Fruit fly (Drosophila melanogaster) whole organism, embryonic: ENCODE data around the gene Lim3.

Experiments
- Ada2b ChIP-seq: fragments of 200-800 bp; sonication (Bioruptor generic); IDR thresholded peaks from 2 replicates; pipeline ENCODE4 v1.3.6; 2022; ENCODE audit warnings: missing biosample characterization, missing genetic modification characterization
- Bdp1 ChIP-seq: fragments of 200-800 bp; sonication (Bioruptor generic); optimal IDR thresholded peaks from 3 replicates; lab custom pipeline; 2016; ENCODE audit warnings: missing biosample characterization, missing genetic modification characterization
- CG11504 ChIP-seq: fragments of 200-800 bp; sonication (Bioruptor generic); optimal IDR thresholded peaks from 3 replicates; lab custom pipeline; 2019; ENCODE audit warnings: missing biosample characterization, mild to moderate bottlenecking, missing genetic modification characterization, moderate library complexity
- CG11560 ChIP-seq: fragments of 200-800 bp; sonication (Bioruptor generic); IDR thresholded peaks from 3 replicates; pipeline ENCODE4 v1.3.6; 2022; ENCODE audit warnings: missing biosample characterization, missing genetic modification characterization
- CG14441 ChIP-seq: fragments of 200-800 bp; sonication (Bioruptor generic); IDR thresholded peaks from 2 replicates; pipeline ENCODE4 v1.3.6; 2022; ENCODE audit warnings: missing biosample characterization, missing genetic modification characterization
- CG15479 ChIP-seq: fragments of 200-800 bp; sonication (Bioruptor generic); optimal IDR thresholded peaks from 3 replicates; lab custom pipeline; 2019; ENCODE audit warnings: missing biosample characterization, mild to moderate bottlenecking, missing genetic modification characterization, moderate library complexity
- CG16813 ChIP-seq: fragments of 200-800 bp; sonication (Bioruptor generic); IDR thresholded peaks from 3 replicates; pipeline ENCODE4 v1.3.6; 2022; ENCODE audit warnings: missing biosample characterization, missing genetic modification characterization; ENCODE audit not compliant: partially characterized antibody
- CG17328 ChIP-seq: fragments of 200-800 bp; sonication (Bioruptor generic); IDR thresholded peaks from 2 replicates; pipeline ENCODE4 v1.3.6; 2022; ENCODE audit warnings: missing biosample characterization, missing genetic modification characterization
- CG17359 ChIP-seq: fragments of 200-800 bp; sonication (Bioruptor generic); optimal IDR thresholded peaks from 3 replicates; lab custom pipeline; 2018; ENCODE audit warnings: missing biosample characterization, mild to moderate bottlenecking, missing genetic modification characterization, moderate library complexity
- CG17802 ChIP-seq: fragments of 200-800 bp; sonication (Bioruptor generic); optimal IDR thresholded peaks from 2 replicates; lab custom pipeline; 2018; ENCODE audit warnings: missing biosample characterization, mild to moderate bottlenecking, missing genetic modification characterization, moderate library complexity
- CG4360 ChIP-seq: fragments of 200-800 bp; sonication (Bioruptor generic); IDR thresholded peaks from 2 replicates; pipeline ENCODE4 v1.3.6; 2022; ENCODE audit warnings: missing biosample characterization, missing genetic modification characterization
- CG6689 ChIP-seq: fragments of 200-800 bp; sonication (Bioruptor generic); IDR thresholded peaks from 2 replicates; pipeline ENCODE4 v1.3.6; 2022; ENCODE audit warnings: missing biosample characterization, missing genetic modification characterization
- CG7271 ChIP-seq: fragments of 200-800 bp; sonication (Bioruptor generic); optimal IDR thresholded peaks from 2 replicates; lab custom pipeline; 2018; ENCODE audit warnings: missing biosample characterization, mild to moderate bottlenecking, missing genetic modification characterization, moderate library complexity
- CG7963 ChIP-seq: fragments of 200-800 bp; sonication (Bioruptor generic); IDR thresholded peaks from 3 replicates; pipeline ENCODE4 v1.3.6; 2022; ENCODE audit warnings: missing biosample characterization, missing genetic modification characterization; ENCODE audit not compliant: partially characterized antibody
- CG8089 ChIP-seq: fragments of 200-800 bp; sonication (Bioruptor generic); optimal IDR thresholded peaks from 3 replicates; lab custom pipeline; 2016; ENCODE audit warnings: missing biosample characterization, missing genetic modification characterization
- CG9727 ChIP-seq: fragments of 200-800 bp; sonication (Bioruptor generic); optimal IDR thresholded peaks from 3 replicates; lab custom pipeline; 2017; ENCODE audit warnings: missing biosample characterization, mild to moderate bottlenecking, missing genetic modification characterization
- Chrac-16 ChIP-seq: fragments of 200-800 bp; sonication (Bioruptor generic); optimal IDR thresholded peaks from 3 replicates; lab custom pipeline; 2016; ENCODE audit warnings: missing biosample characterization, missing genetic modification characterization
- CoRest ChIP-seq: fragments of 200-800 bp; sonication (Bioruptor generic); optimal IDR thresholded peaks from 3 replicates; lab custom pipeline; 2018; ENCODE audit warnings: missing biosample characterization, mild to moderate bottlenecking, missing genetic modification characterization, moderate library complexity
- MBD-R2 ChIP-seq: fragments of 200-800 bp; sonication (Bioruptor generic); IDR thresholded peaks from 2 replicates; pipeline ENCODE4 v1.3.6; 2022; ENCODE audit warnings: missing biosample characterization, missing genetic modification characterization
- Oli ChIP-seq: fragments of 200-800 bp; sonication (Bioruptor generic); optimal IDR thresholded peaks from 2 replicates; lab custom pipeline; 2018; ENCODE audit warnings: missing biosample characterization, mild to moderate bottlenecking, missing genetic modification characterization, moderate library complexity
- Stat92E ChIP-seq, 3 experiments: fragments of >200 bp in 2 of 3; fragments of 200-800 bp in 1 of 3; sonication (Bioruptor generic) in 1 of 3; optimal IDR thresholded peaks; 2 replicates each; lab custom pipeline; 2017 to 2019; ENCODE audit warnings: missing biosample characterization in 3 of 3, missing genetic modification characterization in 3 of 3, mild to moderate bottlenecking in 1 of 3, moderate library complexity in 1 of 3
- TFAM ChIP-seq: fragments of 200-800 bp; sonication (Bioruptor generic); optimal IDR thresholded peaks from 2 replicates; lab custom pipeline; 2017; ENCODE audit warnings: missing biosample characterization, missing genetic modification characterization, inconsistent platforms
- Trl ChIP-seq, 3 experiments: fragments of >200 bp in 2 of 3; fragments of 200-800 bp in 1 of 3; sonication (Bioruptor generic) in 1 of 3; optimal IDR thresholded peaks; 2 replicates in 1 of 3; 3 replicates in 2 of 3; lab custom pipeline; 2016 to 2017; ENCODE audit warnings: missing biosample characterization in 1 of 3, missing genetic modification characterization in 1 of 3
- bab2 ChIP-seq: fragments of 200-800 bp; sonication (Bioruptor generic); optimal IDR thresholded peaks from 2 replicates; lab custom pipeline; 2016; ENCODE audit warnings: missing biosample characterization, missing genetic modification characterization
- cad ChIP-seq: fragments of >200 bp; optimal IDR thresholded peaks from 2 replicates; lab custom pipeline; 2017; ENCODE audit warnings: missing biosample characterization, missing genetic modification characterization
- cato ChIP-seq: fragments of 200-800 bp; sonication (Bioruptor generic); optimal IDR thresholded peaks from 2 replicates; lab custom pipeline; 2016; ENCODE audit warnings: missing biosample characterization, missing genetic modification characterization, borderline replicate concordance
- caup ChIP-seq: fragments of 200-800 bp; sonication (Bioruptor generic); optimal IDR thresholded peaks from 3 replicates; lab custom pipeline; 2017; ENCODE audit warnings: missing biosample characterization, mild to moderate bottlenecking, missing genetic modification characterization, moderate library complexity; ENCODE audit not compliant: severe bottlenecking
- cg ChIP-seq: fragments of 200-800 bp; sonication (Bioruptor generic); optimal IDR thresholded peaks from 3 replicates; lab custom pipeline; 2019; ENCODE audit warnings: missing biosample characterization, mild to moderate bottlenecking, missing genetic modification characterization, moderate library complexity
- ci ChIP-seq: fragments of 200-800 bp; sonication (Bioruptor generic); IDR thresholded peaks from 3 replicates; pipeline ENCODE4 v1.3.6; 2022; ENCODE audit warnings: missing biosample characterization, missing genetic modification characterization
- da ChIP-seq: fragments of 200-800 bp; sonication (Bioruptor generic); optimal IDR thresholded peaks from 2 replicates; lab custom pipeline; 2016; ENCODE audit warnings: missing biosample characterization, missing genetic modification characterization
- exex ChIP-seq: fragments of 200-800 bp; sonication (Bioruptor generic); optimal IDR thresholded peaks from 4 replicates; lab custom pipeline; 2018; ENCODE audit warnings: missing biosample characterization, mild to moderate bottlenecking, missing genetic modification characterization, moderate library complexity
- fd3F ChIP-seq: fragments of 200-800 bp; sonication (Bioruptor generic); optimal IDR thresholded peaks from 2 replicates; lab custom pipeline; 2018; ENCODE audit warnings: missing biosample characterization, mild to moderate bottlenecking, missing genetic modification characterization, moderate library complexity
- ftz-f1 ChIP-seq: fragments of 200-800 bp; sonication (Bioruptor generic); optimal IDR thresholded peaks from 2 replicates; lab custom pipeline; 2016; ENCODE audit warnings: missing biosample characterization, missing genetic modification characterization
- gce ChIP-seq: fragments of 200-800 bp; sonication (Bioruptor generic); IDR thresholded peaks from 3 replicates; pipeline ENCODE4 v1.3.6; 2022; ENCODE audit warnings: missing biosample characterization, missing genetic modification characterization
- lola ChIP-seq, 3 experiments: fragments of >200 bp in 2 of 3; fragments of 200-800 bp in 1 of 3; sonication (Bioruptor generic) in 1 of 3; optimal IDR thresholded peaks; 2 replicates each; lab custom pipeline; 2017 to 2019; ENCODE audit warnings: missing biosample characterization in 3 of 3, missing genetic modification characterization in 3 of 3, mild to moderate bottlenecking in 1 of 3, moderate library complexity in 1 of 3
- mld ChIP-seq: fragments of 200-800 bp; sonication (Bioruptor generic); IDR thresholded peaks from 3 replicates; pipeline ENCODE4 v1.3.6; 2022; ENCODE audit warnings: missing biosample characterization, missing genetic modification characterization; ENCODE audit not compliant: partially characterized antibody
- nau ChIP-seq: fragments of 200-800 bp; sonication (Bioruptor generic); optimal IDR thresholded peaks from 3 replicates; lab custom pipeline; 2017; ENCODE audit warnings: missing biosample characterization, mild to moderate bottlenecking, missing genetic modification characterization, missing genetic modification reagents
- nerfin-2 ChIP-seq: fragments of 200-800 bp; sonication (Bioruptor generic); IDR thresholded peaks from 2 replicates; pipeline ENCODE4 v1.3.6; 2022; ENCODE audit warnings: missing biosample characterization, missing genetic modification characterization; ENCODE audit not compliant: partially characterized antibody
- oc ChIP-seq: fragments of 200-800 bp; sonication (Bioruptor generic); optimal IDR thresholded peaks from 2 replicates; lab custom pipeline; 2018; ENCODE audit warnings: missing biosample characterization, mild to moderate bottlenecking, missing genetic modification characterization, moderate library complexity
- otp ChIP-seq: fragments of 200-800 bp; sonication (Bioruptor generic); IDR thresholded peaks from 3 replicates; pipeline ENCODE4, ENCODE4 v1.3.6; 2022; ENCODE audit warnings: missing biosample characterization, missing genetic modification characterization
- run ChIP-seq: fragments of 200-800 bp; sonication (Bioruptor generic); optimal IDR thresholded peaks from 3 replicates; lab custom pipeline; 2018; ENCODE audit warnings: missing biosample characterization, mild to moderate bottlenecking, missing genetic modification characterization
- sisA ChIP-seq: fragments of 200-800 bp; sonication (Bioruptor generic); IDR thresholded peaks from 2 replicates; pipeline ENCODE4 v1.3.6; 2022; ENCODE audit warnings: missing biosample characterization, missing genetic modification characterization
- tll ChIP-seq, 2 experiments: fragments of 200-800 bp in 1 of 2; fragments of >200 bp in 1 of 2; sonication (Bioruptor generic) in 1 of 2; optimal IDR thresholded peaks; 2 replicates each; lab custom pipeline; 2017 to 2019; ENCODE audit warnings: missing biosample characterization in 2 of 2, missing genetic modification characterization in 2 of 2, mild to moderate bottlenecking in 1 of 2, moderate library complexity in 1 of 2
- wek ChIP-seq: fragments of 200-800 bp; sonication (Bioruptor generic); optimal IDR thresholded peaks from 3 replicates; lab custom pipeline; 2018; ENCODE audit warnings: missing biosample characterization, mild to moderate bottlenecking, missing genetic modification characterization, moderate library complexity
- z ChIP-seq: fragments of 200-800 bp; sonication (Bioruptor generic); IDR thresholded peaks from 3 replicates; pipeline ENCODE4 v1.3.6; 2022; ENCODE audit warnings: missing biosample characterization, missing genetic modification characterization

Lim3 gene

DNA sequence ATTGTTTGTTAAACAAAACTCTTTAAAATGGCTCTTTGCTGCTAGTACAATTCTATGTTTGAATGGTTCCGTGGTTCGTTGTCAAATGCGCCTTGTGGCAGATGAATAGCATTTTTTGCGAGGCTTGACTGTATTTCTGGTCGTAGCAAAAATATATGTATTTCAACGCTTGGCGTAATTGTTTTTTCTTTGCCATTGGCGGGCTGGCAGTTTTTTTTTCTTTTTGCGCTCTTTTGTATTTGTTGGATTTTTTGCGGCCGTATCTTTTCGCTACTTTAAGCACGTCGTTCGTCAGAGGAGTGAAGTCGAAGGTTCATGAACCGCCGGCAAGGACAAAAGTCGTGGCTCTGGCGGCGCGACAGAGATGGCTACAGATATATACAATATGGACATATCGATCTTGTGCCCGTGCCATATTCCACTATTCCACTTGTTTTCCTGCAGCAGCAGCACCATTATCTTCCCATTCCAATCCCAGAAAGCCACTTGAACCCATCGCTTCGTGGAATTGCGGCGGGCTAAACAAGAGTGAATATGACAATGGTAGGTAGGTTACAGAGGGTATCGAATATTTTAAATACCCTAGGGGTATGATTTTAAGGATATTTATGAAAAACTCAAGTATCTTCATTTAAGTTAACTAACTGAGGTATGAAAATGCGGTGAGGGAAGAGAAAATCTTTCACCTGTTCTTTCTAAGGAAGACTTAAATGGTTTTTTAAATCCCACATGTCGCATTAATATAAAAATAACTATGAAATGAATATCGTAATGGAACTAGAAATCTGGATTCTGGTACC lies 47.9 kb upstream of the Lim3 start (continued):
- no peak for TF ChIP-seq bab2 (GFP tag; lab: Kevin White, UChicago)
- TF ChIP-seq CG17359 (tag; lab: Kevin White, UChicago), result no peak
- no peak for TF ChIP-seq Ada2b (GFP tag; lab: Robert Waterston, UW)
- TF ChIP-seq CG11504 (tag; lab: Kevin White, UChicago), result no peak
- no peak for TF ChIP-seq otp (GFP tag; lab: Robert Waterston, UW)
- no peak for TF ChIP-seq CoRest (tag; lab: Kevin White, UChicago)
- TF ChIP-seq Bdp1 (GFP tag; lab: Kevin White, UChicago), result no peak
- no peak for TF ChIP-seq CG17802 (tag; lab: Kevin White, UChicago)
- TF ChIP-seq CG15479 (GFP tag; lab: Kevin White, UChicago), result no peak
- TF ChIP-seq ftz-f1, result no peak
- TF ChIP-seq run (tag; lab: Kevin White, UChicago), result no peak
- no peak for TF ChIP-seq Oli (tag; lab: Kevin White, UChicago)
- TF ChIP-seq CG8089 (GFP tag; lab: Kevin White, UChicago), result no peak
- no peak for TF ChIP-seq gce (GFP tag; lab: Robert Waterston, UW)
- no peak for TF ChIP-seq lola (GFP tag; optimal IDR thresholded peaks at IDR 0.05; lab: Kevin White, UChicago)
- no peak for TF ChIP-seq wek (GFP tag; lab: Kevin White, UChicago)
- no peak for TF ChIP-seq CG6689
- TF ChIP-seq CG16813 (GFP tag; lab: Robert Waterston, UW), result no peak
- TF ChIP-seq tll (GFP tag; optimal IDR thresholded peaks at IDR 0.05; lab: Kevin White, UChicago), result peak in 1 of 2 experiments; percentile 31
- TF ChIP-seq sisA (GFP tag; lab: Robert Waterston, UW), result no peak
- TF ChIP-seq exex (tag; lab: Kevin White, UChicago), result no peak
- no peak for TF ChIP-seq Chrac-16
- TF ChIP-seq fd3F (GFP tag; lab: Kevin White, UChicago), result no peak
- no peak for TF ChIP-seq caup (GFP tag; lab: Kevin White, UChicago)
- no peak for TF ChIP-seq nau (GFP tag; lab: Kevin White, UChicago)
- TF ChIP-seq TFAM (GFP tag; lab: Kevin White, UChicago), result no peak
- TF ChIP-seq CG7963 (GFP tag; lab: Robert Waterston, UW), result no peak

DNA sequence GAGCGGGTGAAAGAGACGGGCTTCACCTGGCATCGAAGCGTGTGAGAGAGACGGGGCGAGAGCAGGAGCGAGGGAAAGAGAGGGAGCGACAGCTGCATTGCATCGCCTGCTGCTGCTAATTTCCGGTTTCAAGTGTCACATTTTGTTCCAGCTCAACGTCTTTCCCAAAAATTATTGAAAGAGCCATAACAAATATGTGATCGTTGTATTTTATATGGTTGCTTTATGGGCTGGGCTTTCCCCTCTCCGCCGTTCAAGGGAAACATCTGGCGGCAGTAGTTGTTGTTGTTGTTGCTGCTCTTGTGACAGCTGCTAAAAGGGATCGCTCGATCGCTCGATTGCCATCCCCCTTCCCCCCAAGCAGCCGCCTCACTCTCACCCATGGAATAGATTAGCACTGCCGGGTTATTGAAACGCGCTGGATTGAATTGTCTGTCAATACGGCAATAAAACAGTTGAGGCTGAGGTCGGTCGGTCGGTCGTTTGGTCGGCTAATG lies 46.7 kb upstream of the Lim3 start:
- TF ChIP-seq CG9727 (GFP tag; lab: Kevin White, UChicago), result peak; percentile 50
- peak; percentile 54 for TF ChIP-seq oc (tag; lab: Kevin White, UChicago)
- TF ChIP-seq MBD-R2, result no peak
- TF ChIP-seq mld (GFP tag; lab: Robert Waterston, UW), result no peak
- TF ChIP-seq CG17328 (GFP tag; lab: Robert Waterston, UW), result 0 out of 2 replicates have a peak, but pooled peaks have one; percentile 23
- TF ChIP-seq CG14441 (GFP tag; lab: Robert Waterston, UW), result 0 out of 2 replicates have a peak, but pooled peaks have one; percentile 11
- TF ChIP-seq Trl (optimal IDR thresholded peaks at IDR 0.05; lab: Kevin White, UChicago), result peak in 1 of 2 experiments; percentile 22
- TF ChIP-seq Trl (GFP tag; optimal IDR thresholded peaks at IDR 0.05; lab: Kevin White, UChicago), result no peak
- peak; percentile 34 for TF ChIP-seq cg (GFP tag; lab: Kevin White, UChicago)
- TF ChIP-seq ci (GFP tag; lab: Robert Waterston, UW), result 0 out of 3 replicates have a peak, but pooled peaks have one; percentile 26
- peak; percentile 99 for TF ChIP-seq CG4360 (GFP tag; lab: Robert Waterston, UW)
- TF ChIP-seq CG7271 (tag; lab: Kevin White, UChicago), result peak; percentile 37
- peak in 1 of 3 experiments; percentile 64 for TF ChIP-seq Stat92E (GFP tag; optimal IDR thresholded peaks at IDR 0.05; lab: Kevin White, UChicago)
- no peak for TF ChIP-seq nerfin-2
- TF ChIP-seq CG11560 (tag; lab: Robert Waterston, UW), result no peak; the same call in 2 of the 3 replicates
- peak; percentile 93 for TF ChIP-seq cad (GFP tag; lab: Kevin White, UChicago)
- TF ChIP-seq da (GFP tag; lab: Kevin White, UChicago), result peak; percentile 96
- TF ChIP-seq caup (GFP tag; lab: Kevin White, UChicago), result peak; percentile 33
- TF ChIP-seq z, result peak; percentile 63; the same call in 2 of the 3 replicates
- no peak for TF ChIP-seq cato (GFP tag; lab: Kevin White, UChicago)
